Worm (Caenorhabditis elegans) whole organism, L4 larva: Measurements from ENCODE around the gene F19H8.2.

Experiments
- ama-1 ChIP-seq: fragments of 150-350 bp; optimal IDR thresholded peaks from 2 replicates; lab custom pipeline; 2014; ENCODE audit warnings: inconsistent platforms, mixed read lengths
- ceh-28 ChIP-seq: fragments of 150-350 bp; optimal IDR thresholded peaks from 2 replicates; lab custom pipeline; 2014; ENCODE audit warnings: missing biosample characterization, missing genetic modification reagents, missing genetic modification characterization
- ces-1 ChIP-seq: fragments of 150-350 bp; sonication (generic microtip); optimal IDR thresholded peaks from 4 replicates; lab custom pipeline; 2014; ENCODE audit warnings: missing biosample characterization, missing genetic modification reagents, missing genetic modification characterization
- cey-2 ChIP-seq: sonication (generic microtip); optimal IDR thresholded peaks from 3 replicates; lab custom pipeline; 2017; ENCODE audit warnings: missing genetic modification characterization, mild to moderate bottlenecking, missing compliant biosample characterization, antibody characterized with exemption, borderline replicate concordance; ENCODE audit not compliant: insufficient read depth
- duxl-1 ChIP-seq: sonication (generic microtip); optimal IDR thresholded peaks from 2 replicates; lab custom pipeline; 2016; ENCODE audit warnings: mild to moderate bottlenecking, missing genetic modification characterization, moderate library complexity, missing compliant biosample characterization; ENCODE audit not compliant: poor library complexity
- egl-27 ChIP-seq: sonication (generic microtip); optimal IDR thresholded peaks from 3 replicates; lab custom pipeline; 2017; ENCODE audit warnings: missing biosample characterization, missing genetic modification reagents, missing genetic modification characterization
- lsy-2 ChIP-seq, 2 experiments: fragments of 150-350 bp in 1 of 2; sonication (generic microtip) in 1 of 2; optimal IDR thresholded peaks; 2 replicates each; lab custom pipeline; 2014 to 2017; ENCODE audit warnings: missing biosample characterization in 2 of 2, missing genetic modification characterization in 2 of 2
- mdl-1 ChIP-seq, 2 experiments: fragments of 150-350 bp in 1 of 2; sonication (generic microtip) in 1 of 2; optimal IDR thresholded peaks; 2 replicates each; lab custom pipeline; 2014 to 2017; ENCODE audit warnings: missing biosample characterization in 2 of 2, missing genetic modification characterization in 2 of 2
- nhr-42 ChIP-seq: fragments of 200-800 bp; sonication (Bioruptor generic); IDR thresholded peaks from 2 replicates; pipeline ENCODE4 v1.3.6; 2022; ENCODE audit warnings: missing genetic modification characterization, missing compliant biosample characterization
- snpc-4 ChIP-seq: fragments of 150-350 bp; optimal IDR thresholded peaks from 2 replicates; lab custom pipeline; 2014; ENCODE audit warnings: missing biosample characterization, missing genetic modification characterization
- zag-1 ChIP-seq: fragments of 150-350 bp; optimal IDR thresholded peaks from 2 replicates; lab custom pipeline; 2014; ENCODE audit warnings: missing biosample characterization, missing genetic modification characterization
- ztf-11 ChIP-seq: fragments of 150-350 bp; optimal IDR thresholded peaks from 2 replicates; lab custom pipeline; 2014; ENCODE audit warnings: missing biosample characterization, missing genetic modification characterization

ce11 chrII:14610492-14611142 lies 4.9 kb upstream of the F19H8.2 start:
- TF ChIP-seq nhr-42 (no peak), ces-1 (GFP tag; lab: Kevin White, UChicago) (no peak), duxl-1 (tag; lab: Kevin White, UChicago) (no peak), ztf-11 (tag; lab: Kevin White, UChicago) (no peak), snpc-4 (no peak), mdl-1 (tag; optimal IDR thresholded peaks at IDR 0.05; lab: Kevin White, UChicago) (no peak), ceh-28 (no peak), zag-1 (tag; lab: Kevin White, UChicago) (no peak), cey-2 (tag; lab: Kevin White, UChicago) (no peak), egl-27 (no peak), lsy-2 (tag; optimal IDR thresholded peaks at IDR 0.05; lab: Kevin White, UChicago) (peak in 1 of 2 experiments; percentile 28), ama-1 (lab: Kevin White, UChicago) (peak; percentile 91)
